Fruit fly (Drosophila melanogaster) whole organism: ENCODE measurements around the gene Gnf1.

Experiments used
- CG8478 ChIP-seq: fragments of >200 bp; optimal IDR thresholded peaks from 2 replicates; lab custom pipeline; 2018; ENCODE audit warnings: inconsistent platforms
- Dll ChIP-seq: fragments of >200 bp; optimal IDR thresholded peaks from 2 replicates; lab custom pipeline; 2017
- EcR ChIP-seq, 2 experiments: fragments of >200 bp; optimal IDR thresholded peaks; 2 replicates each; lab custom pipeline; 2017; ENCODE audit warnings: missing biosample characterization in 2 of 2, missing genetic modification characterization in 2 of 2, missing genetic modification reagents in 2 of 2
- pan ChIP-seq: fragments of >200 bp; optimal IDR thresholded peaks from 2 replicates; lab custom pipeline; 2017
- psq ChIP-seq: fragments of >200 bp; optimal IDR thresholded peaks from 2 replicates; lab custom pipeline; 2017
- usp ChIP-seq: fragments of >200 bp; optimal IDR thresholded peaks from 2 replicates; lab custom pipeline; 2017; ENCODE audit warnings: missing biosample characterization, missing genetic modification characterization, mixed read lengths

Gnf1 gene

DNA sequence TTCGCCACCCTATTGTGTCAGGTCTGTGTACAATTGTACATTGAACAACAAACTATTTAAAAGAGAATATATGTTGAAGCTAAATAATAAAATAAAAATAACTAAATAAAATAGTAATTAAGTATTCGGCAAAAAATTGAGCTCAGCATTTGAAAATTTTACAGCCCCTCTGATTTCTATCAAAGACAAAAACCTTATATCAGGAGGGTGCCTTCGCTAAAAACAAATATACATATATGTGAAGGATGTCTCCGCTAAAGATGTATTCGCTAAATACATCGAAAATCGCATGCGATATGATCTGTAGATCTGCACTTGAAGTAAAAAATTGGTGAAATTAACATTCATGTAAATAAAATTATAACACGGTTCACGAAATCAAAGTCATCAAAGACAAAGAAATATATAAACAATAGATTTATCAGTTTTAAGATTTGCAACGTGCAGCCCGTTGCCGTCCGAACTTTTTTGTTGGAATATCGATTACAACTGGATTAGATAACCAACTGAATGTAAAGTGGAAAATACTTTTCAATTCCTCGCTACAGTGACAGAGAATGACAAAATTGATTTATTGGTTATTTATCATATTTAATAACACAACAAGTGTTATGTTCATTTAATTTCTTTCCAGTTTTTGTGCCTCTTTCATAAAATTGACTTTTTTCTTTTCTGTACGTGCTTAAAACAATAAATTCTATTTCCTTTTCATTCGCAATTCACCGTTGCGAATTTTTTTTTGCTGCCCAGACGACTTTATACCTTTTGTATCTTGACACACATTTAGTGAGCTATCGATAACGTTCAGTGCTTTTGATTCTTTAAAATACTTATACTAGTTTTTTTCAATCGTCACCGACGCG lies at the start of gene Gnf1:
Gene Gnf1 (plus strand): TSS at position 859 of the 863 bp plus-strand sequence.
- TF ChIP-seq EcR (GFP tag; optimal IDR thresholded peaks at IDR 0.05; lab: Kevin White, UChicago): no peak
- no peak for TF ChIP-seq pan (lab: Kevin White, UChicago)
- TF ChIP-seq CG8478 (lab: Kevin White, UChicago): no peak
- no peak for TF ChIP-seq Dll
- no peak for TF ChIP-seq usp
- no peak for TF ChIP-seq psq (lab: Kevin White, UChicago)

DNA sequence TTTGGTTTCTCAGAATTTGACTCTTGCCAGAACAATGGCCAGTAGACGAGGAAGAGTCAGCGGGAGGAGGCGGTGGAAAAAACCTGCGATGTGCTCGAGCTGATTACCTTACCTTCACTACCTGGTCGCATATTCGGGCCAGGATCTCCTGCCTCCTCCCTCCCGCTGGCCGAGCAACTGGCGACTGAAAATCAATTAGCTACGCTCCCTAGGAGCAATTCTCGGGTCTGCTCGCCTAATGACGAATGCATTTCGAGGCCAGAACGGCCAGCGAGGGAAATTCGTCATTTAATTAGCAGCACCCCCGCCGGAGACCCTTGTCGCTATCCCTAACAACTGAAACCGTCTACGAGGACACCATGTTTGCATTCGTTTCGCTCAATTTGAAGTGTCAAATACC lies 48.4 kb upstream of the Gnf1 start:
- no peak for TF ChIP-seq pan (lab: Kevin White, UChicago)
- TF ChIP-seq psq (lab: Kevin White, UChicago): no peak
- TF ChIP-seq Dll: no peak
- TF ChIP-seq CG8478 (lab: Kevin White, UChicago): no peak
- no peak for TF ChIP-seq usp
- no peak for TF ChIP-seq EcR (GFP tag; optimal IDR thresholded peaks at IDR 0.05; lab: Kevin White, UChicago)

DNA sequence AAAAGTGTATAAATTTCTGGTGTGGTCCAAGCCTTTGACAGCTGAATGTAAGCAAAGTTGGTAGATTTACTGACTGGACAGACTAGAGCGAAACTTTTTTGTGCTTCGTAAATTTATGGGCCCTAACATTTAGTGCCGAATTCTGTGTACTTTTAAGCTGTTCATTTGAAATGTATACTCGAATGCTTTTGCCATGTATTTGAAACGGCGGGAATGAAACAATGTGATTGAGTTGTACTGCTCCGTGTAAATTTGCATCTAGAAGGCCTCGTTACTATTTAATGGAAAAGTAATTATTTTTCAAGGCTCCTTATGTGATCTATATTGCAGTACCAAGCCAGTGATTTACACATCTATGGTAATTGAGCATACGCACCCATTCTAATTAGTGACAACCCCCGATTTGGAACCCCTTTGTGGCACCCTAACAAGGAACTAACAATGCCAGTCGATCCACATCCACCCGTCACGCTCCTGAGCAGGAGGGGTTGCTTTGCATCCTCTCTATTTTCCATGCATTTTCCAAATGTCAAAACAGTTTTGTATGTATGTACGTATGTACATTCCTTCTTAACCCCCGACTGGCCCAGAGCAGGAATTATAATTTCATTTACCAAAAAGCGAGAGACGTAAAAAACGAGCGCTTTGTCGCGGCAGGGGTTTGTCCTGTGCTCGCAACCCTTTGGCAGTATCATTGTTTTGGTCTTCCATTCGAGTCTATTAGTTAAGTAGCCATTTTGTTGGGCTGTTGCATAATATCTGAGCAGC lies 47.7 kb upstream of the Gnf1 start:
- TF ChIP-seq EcR (GFP tag; optimal IDR thresholded peaks at IDR 0.05; lab: Kevin White, UChicago) (no peak), psq (lab: Kevin White, UChicago) (no peak), Dll (no peak), usp (no peak), pan (lab: Kevin White, UChicago) (no peak), CG8478 (lab: Kevin White, UChicago) (no peak)

DNA sequence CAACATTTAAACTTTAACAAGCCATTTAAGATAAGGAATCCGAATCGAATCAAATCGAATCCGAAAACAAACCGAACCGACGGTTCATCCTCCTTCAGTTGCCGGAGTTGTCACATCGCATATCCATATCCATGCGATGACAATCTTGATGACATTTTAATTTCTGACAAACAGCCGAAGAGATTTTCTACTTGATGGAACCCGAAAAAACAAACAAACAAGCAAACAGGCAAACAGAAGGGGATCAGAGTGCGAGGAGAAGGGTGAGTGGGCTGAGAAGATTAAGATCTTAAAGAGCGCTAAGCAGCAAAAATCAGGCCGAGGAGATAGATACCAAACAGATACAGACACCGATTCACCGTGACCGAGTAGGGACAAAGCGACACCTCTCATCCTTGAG lies 45.3 kb upstream of the Gnf1 start:
- TF ChIP-seq psq (lab: Kevin White, UChicago) (no peak), CG8478 (lab: Kevin White, UChicago) (no peak), pan (lab: Kevin White, UChicago) (no peak), Dll (no peak), EcR (GFP tag; optimal IDR thresholded peaks at IDR 0.05; lab: Kevin White, UChicago) (no peak), usp (no peak)

DNA sequence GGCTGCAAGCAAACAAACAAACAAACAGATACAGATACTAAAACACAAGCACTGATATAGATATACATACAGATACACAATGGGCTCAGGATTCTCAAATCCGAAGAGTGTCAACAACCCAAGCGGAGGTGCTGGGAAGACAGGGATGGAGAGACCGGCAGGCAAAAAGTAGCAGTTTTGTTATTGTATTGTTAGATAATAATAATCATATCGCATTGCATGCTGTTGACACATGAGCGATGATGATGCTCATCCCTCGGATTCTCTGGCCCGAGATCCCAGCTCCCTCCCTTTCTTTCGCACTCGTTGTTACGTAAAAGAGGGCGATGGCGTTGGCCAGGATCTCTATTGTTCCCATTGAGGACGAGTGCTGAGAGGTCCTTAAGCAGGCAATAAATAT lies 42.6 kb upstream of the Gnf1 start:
- TF ChIP-seq EcR (GFP tag; optimal IDR thresholded peaks at IDR 0.05; lab: Kevin White, UChicago) (no peak), Dll (no peak), psq (lab: Kevin White, UChicago) (no peak), CG8478 (lab: Kevin White, UChicago) (no peak), pan (lab: Kevin White, UChicago) (no peak), usp (no peak)

DNA sequence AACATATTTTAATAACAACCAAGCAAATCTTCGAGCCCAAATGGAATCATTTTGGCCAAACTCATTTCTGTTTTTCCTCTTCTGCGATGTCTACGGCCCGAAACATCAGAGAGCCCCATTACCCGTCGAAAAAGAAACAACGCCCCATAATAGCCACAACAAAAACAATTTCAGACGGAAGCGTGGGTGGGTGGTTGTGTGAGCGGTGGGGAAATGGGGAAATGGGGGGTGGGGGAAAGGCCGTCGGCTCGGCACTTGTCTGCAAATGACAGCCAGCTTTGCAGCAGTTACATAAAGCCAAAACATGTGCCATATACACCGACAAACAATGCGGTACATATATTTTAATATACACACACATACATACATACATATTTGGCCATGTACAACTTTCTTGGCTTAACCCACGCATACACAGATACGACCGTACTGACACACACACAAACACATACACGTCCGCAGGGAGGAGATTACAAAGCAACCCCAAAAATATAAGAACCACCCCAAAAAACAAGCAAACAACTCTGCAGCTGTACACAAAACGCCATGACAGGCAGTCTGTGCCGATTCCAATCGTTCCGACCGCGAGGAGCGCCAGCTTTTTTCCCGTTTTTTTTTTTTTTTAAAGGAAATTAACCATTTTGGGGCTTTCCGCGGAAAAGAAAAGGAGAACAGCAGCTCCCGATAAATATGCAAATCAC lies 41.4 kb upstream of the Gnf1 start:
- no peak for TF ChIP-seq EcR (GFP tag; optimal IDR thresholded peaks at IDR 0.05; lab: Kevin White, UChicago)
- no peak for TF ChIP-seq CG8478 (lab: Kevin White, UChicago)
- no peak for TF ChIP-seq Dll
- TF ChIP-seq psq (lab: Kevin White, UChicago): no peak
- TF ChIP-seq pan (lab: Kevin White, UChicago): no peak
- TF ChIP-seq usp: no peak

DNA sequence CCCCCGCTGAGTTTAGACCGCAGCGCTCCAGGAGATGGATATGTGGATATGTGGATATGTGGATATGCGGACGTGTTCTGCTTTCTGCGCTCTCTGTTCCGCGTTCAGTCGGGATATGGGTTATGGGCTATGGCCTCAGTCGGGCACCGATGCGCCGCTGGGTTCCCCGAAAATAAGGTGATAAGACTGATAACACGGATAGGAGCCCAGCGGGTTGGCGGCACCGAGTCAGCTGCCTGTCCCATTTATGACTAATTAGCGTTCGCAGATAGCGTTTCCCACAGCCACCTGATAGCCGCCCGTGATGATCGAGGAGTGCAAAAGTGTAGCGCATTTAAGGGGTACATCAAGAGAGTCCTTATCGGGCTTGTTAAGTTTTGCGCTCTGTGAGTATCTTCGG lies 40.3 kb upstream of the Gnf1 start:
- TF ChIP-seq psq (lab: Kevin White, UChicago) (no peak), CG8478 (lab: Kevin White, UChicago) (no peak), usp (no peak), Dll (no peak), pan (lab: Kevin White, UChicago) (no peak), EcR (GFP tag; optimal IDR thresholded peaks at IDR 0.05; lab: Kevin White, UChicago) (no peak)

DNA sequence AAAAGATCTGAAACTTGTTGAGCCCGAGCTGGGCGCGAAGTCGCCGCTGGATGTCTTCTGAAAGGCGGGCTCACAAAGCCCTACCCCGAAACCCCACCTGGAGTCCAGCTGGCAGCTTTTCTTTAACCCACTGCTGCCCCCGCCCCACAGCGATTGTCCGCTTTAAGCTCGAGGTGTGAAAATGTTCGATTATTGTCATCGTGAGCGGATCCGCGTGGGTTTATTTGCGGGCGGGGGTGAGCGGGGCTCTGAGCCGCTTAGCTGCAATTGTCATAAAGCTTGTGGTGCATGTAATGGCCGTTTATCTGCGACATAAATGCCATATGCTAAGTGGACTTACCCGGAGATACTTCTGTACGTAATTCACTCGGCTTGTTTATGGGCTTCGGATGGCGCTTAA lies 39.5 kb upstream of the Gnf1 start:
- no peak for TF ChIP-seq Dll

DNA sequence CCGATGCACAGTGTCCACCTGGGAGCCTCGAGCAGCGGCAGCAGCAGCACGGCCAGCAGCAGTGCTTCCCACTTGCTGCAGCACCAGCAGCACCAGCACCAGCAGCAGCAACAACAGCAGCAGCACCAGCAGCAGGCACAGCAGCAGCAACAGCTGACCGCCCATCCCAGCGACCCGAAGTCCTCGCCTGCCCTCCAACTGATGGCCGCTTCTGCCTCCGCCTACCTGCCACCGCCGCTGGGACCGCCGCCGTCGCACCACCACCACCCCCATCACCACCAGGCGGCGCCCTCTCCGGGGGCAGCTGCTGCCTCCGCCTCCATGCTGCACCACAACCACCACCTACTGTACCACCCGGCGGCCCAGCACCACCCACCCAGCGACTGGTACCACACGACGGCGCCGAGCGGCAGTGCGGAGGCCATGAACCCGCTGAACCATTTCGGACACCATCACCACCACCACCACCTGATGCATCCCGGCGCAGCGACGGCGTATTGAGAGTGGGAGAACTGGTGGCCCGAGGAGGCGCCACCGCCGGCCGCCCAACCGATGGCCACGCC lies 37.7 kb upstream of the Gnf1 start:
- TF ChIP-seq EcR (GFP tag; optimal IDR thresholded peaks at IDR 0.05; lab: Kevin White, UChicago): no peak
- TF ChIP-seq usp: no peak
- no peak for TF ChIP-seq psq (lab: Kevin White, UChicago)
- TF ChIP-seq pan (lab: Kevin White, UChicago): no peak
- TF ChIP-seq CG8478 (lab: Kevin White, UChicago): no peak
- TF ChIP-seq Dll: no peak

DNA sequence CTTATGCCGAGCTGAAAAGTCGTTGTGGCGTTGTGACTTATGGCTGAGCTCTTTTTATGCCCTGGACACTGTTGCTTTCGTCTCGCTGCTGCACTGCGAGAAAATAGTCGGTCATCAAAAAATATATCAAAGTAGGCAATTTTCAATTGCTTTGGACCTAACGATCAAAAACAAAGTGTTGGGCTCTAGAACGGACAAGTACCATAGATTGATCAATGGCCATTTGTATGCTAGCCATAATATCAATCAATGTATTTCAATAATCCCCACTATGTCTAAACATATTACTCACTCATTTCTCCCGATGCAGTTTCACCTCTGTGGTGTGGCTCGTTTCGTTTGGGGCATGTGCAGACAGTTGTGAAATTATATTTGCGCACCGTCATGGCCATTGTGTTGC lies 32.7 kb upstream of the Gnf1 start:
- TF ChIP-seq Dll (no peak), pan (lab: Kevin White, UChicago) (no peak), psq (lab: Kevin White, UChicago) (no peak), CG8478 (lab: Kevin White, UChicago) (no peak), EcR (GFP tag; optimal IDR thresholded peaks at IDR 0.05; lab: Kevin White, UChicago) (no peak), usp (no peak)

DNA sequence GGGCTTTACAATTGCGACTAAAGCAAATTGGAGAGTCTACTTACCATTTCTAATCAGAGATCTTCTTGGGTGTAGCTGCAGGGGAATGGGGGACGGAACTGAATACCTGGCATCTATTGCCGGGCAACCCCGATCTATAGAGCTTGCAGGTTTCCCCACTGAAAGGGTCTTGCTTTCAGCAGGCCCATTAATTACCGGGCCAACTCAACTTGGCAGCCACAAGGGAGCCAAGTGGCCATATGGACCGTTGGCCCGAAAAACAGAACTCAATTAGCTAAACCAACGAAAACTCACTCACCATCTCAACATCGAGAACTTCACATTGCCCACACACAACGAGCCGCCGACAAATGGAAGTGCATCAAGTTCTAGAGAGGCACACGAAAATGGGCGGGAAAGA lies 28.0 kb upstream of the Gnf1 start, which contains the start of gene laf:
Gene laf (minus strand): TSS at position 101 of the 400 bp plus-strand sequence.
- no peak for TF ChIP-seq CG8478 (lab: Kevin White, UChicago)
- TF ChIP-seq pan (lab: Kevin White, UChicago): no peak
- TF ChIP-seq EcR (GFP tag; optimal IDR thresholded peaks at IDR 0.05; lab: Kevin White, UChicago): no peak
